Comparison of ENCODE assay signal across 5 fruit fly cellular contexts in genomic region chr3R:10849515-10849973, dm6.
A peak's percentile ranks its signal among the peaks of the same experiment; 100 is the strongest.
TF ChIP-seq lines count a peak whose summit lies in the region.

CG42394 (plus strand) TSS chr3R:10849825.

- peak; percentile 67 for TF ChIP-seq CTCF in whole organism, embryonic (GFP tag; optimal IDR thresholded peaks at IDR 0.05; lab: Kevin White, UChicago)

TF ChIP-seq in whole organism, adult, 20 proteins besides CTCF, POLR2A, EP300 and RAD21 (continues in another document):
- TF ChIP-seq cnc (optimal IDR thresholded peaks at IDR 0.05; lab: Kevin White, UChicago) (no peak), CG1620 (GFP tag; optimal IDR thresholded peaks at IDR 0.05; lab: Kevin White, UChicago) (no peak), bab1 (GFP tag; optimal IDR thresholded peaks at IDR 0.05; lab: Kevin White, UChicago) (peak; percentile 82), ovo (GFP tag; optimal IDR thresholded peaks at IDR 0.05; lab: Kevin White, UChicago) (no peak), Clk (GFP tag; optimal IDR thresholded peaks at IDR 0.05; lab: Kevin White, UChicago) (peak; percentile 11), Mnt (GFP tag; optimal IDR thresholded peaks at IDR 0.05; lab: Kevin White, UChicago) (no peak), CG11617 (GFP tag; optimal IDR thresholded peaks at IDR 0.05; lab: Kevin White, UChicago) (peak; percentile 63), Hr96 (GFP tag; optimal IDR thresholded peaks at IDR 0.05; lab: Kevin White, UChicago) (peak; percentile 40), Crg-1 (GFP tag; optimal IDR thresholded peaks at IDR 0.05; lab: Kevin White, UChicago) (no peak), tj (GFP tag; optimal IDR thresholded peaks at IDR 0.05; lab: Kevin White, UChicago) (peak; percentile 47), CG14711 (tag; optimal IDR thresholded peaks at IDR 0.05; lab: Kevin White, UChicago) (peak; percentile 81), CG5204 (GFP tag; optimal IDR thresholded peaks at IDR 0.05; lab: Kevin White, UChicago) (peak; percentile 66), cic (GFP tag; optimal IDR thresholded peaks at IDR 0.05; lab: Kevin White, UChicago) (no peak), CG33017 (tag; optimal IDR thresholded peaks at IDR 0.05; lab: Kevin White, UChicago) (peak; percentile 77), toe (GFP tag; optimal IDR thresholded peaks at IDR 0.05; lab: Kevin White, UChicago) (peak; percentile 50), kay (GFP tag; lab: Kevin White, UChicago; ENCODE audit: borderline replicate concordance) (peak; percentile 79), pad (GFP tag; optimal IDR thresholded peaks at IDR 0.05; lab: Kevin White, UChicago) (peak; percentile 37), CG7045 (GFP tag; optimal IDR thresholded peaks at IDR 0.05; lab: Kevin White, UChicago) (peak; percentile 87)

TF ChIP-seq in whole organism, embryonic, 481 proteins besides CTCF, POLR2A, EP300 and RAD21 (continues in another document):
- TF ChIP-seq repo (GFP tag; optimal IDR thresholded peaks at IDR 0.05; lab: Kevin White, UChicago) (peak; percentile 39), h (optimal IDR thresholded peaks at IDR 0.05; lab: Kevin White, UChicago) (no peak), Poxn (GFP tag; IDR thresholded peaks at IDR 0.05; lab: Robert Waterston, UW) (peak; percentile 51; the same call in 1 of the 2 replicates), BtbVII (GFP tag; optimal IDR thresholded peaks at IDR 0.05; lab: Kevin White, UChicago) (peak; percentile 97), CG1832 (GFP tag; optimal IDR thresholded peaks at IDR 0.05; lab: Kevin White, UChicago) (no peak), Ets97D (GFP tag; optimal IDR thresholded peaks at IDR 0.05; lab: Kevin White, UChicago) (peak; percentile 40), shn (GFP tag; optimal IDR thresholded peaks at IDR 0.05; lab: Kevin White, UChicago) (peak; percentile 46), hkb (optimal IDR thresholded peaks at IDR 0.05; lab: Kevin White, UChicago) (no peak), hkb (GFP tag; IDR thresholded peaks at IDR 0.05; lab: Robert Waterston, UW) (peak; percentile 97), CG6854 (GFP tag; optimal IDR thresholded peaks at IDR 0.05; lab: Kevin White, UChicago) (peak; percentile 97), emc (GFP tag; optimal IDR thresholded peaks at IDR 0.05; lab: Kevin White, UChicago) (peak; percentile 18), MBD-R2 (GFP tag; IDR thresholded peaks at IDR 0.05; lab: Robert Waterston, UW) (peak; percentile 85), trem (tag; optimal IDR thresholded peaks at IDR 0.05; lab: Kevin White, UChicago) (peak; percentile 95), CG8290 (GFP tag; optimal IDR thresholded peaks at IDR 0.05; lab: Kevin White, UChicago) (peak; percentile 87), CG8290 (tag; optimal IDR thresholded peaks at IDR 0.05; lab: Kevin White, UChicago) (peak in 1 of 2 experiments; percentile 41), CG7987 (GFP tag; optimal IDR thresholded peaks at IDR 0.05; lab: Kevin White, UChicago) (peak; percentile 93), Scr (GFP tag; IDR thresholded peaks at IDR 0.05; lab: Robert Waterston, UW; ENCODE audit: partially characterized antibody) (peak; percentile 44; the same call in 1 of the 2 replicates), CG32532 (GFP tag; IDR thresholded peaks at IDR 0.05; lab: Robert Waterston, UW) (peak; percentile 97)

TF ChIP-seq in whole organism, prepupa, 60 proteins besides CTCF, POLR2A, EP300 and RAD21 (continues in another document):
- TF ChIP-seq CG34406 (GFP tag; optimal IDR thresholded peaks at IDR 0.05; lab: Kevin White, UChicago): peak; percentile 90
- peak; percentile 87 for TF ChIP-seq dsx (GFP tag; optimal IDR thresholded peaks at IDR 0.05; lab: Kevin White, UChicago; ENCODE audit: poor library complexity, severe bottlenecking)
- peak; percentile 78 for TF ChIP-seq fd59A (GFP tag; optimal IDR thresholded peaks at IDR 0.05; lab: Kevin White, UChicago)
- TF ChIP-seq achi (GFP tag; optimal IDR thresholded peaks at IDR 0.05; lab: Kevin White, UChicago): peak; percentile 92
- peak; percentile 97 for TF ChIP-seq CG15336 (GFP tag; IDR thresholded peaks at IDR 0.05; lab: Robert Waterston, UW)
- TF ChIP-seq CG6163 (GFP tag; IDR thresholded peaks at IDR 0.05; lab: Robert Waterston, UW): peak; percentile 95
- TF ChIP-seq CG8119 (GFP tag; IDR thresholded peaks at IDR 0.05; lab: Robert Waterston, UW): peak; percentile 96
- TF ChIP-seq Eip78C (GFP tag; lab: Kevin White, UChicago): peak; percentile 97
- peak; percentile 71 for TF ChIP-seq CG11902 (GFP tag; optimal IDR thresholded peaks at IDR 0.05; lab: Kevin White, UChicago)
- peak; percentile 86 for TF ChIP-seq Eip75B (GFP tag; optimal IDR thresholded peaks at IDR 0.05; lab: Kevin White, UChicago)
- peak; percentile 93 for TF ChIP-seq Lpt (GFP tag; optimal IDR thresholded peaks at IDR 0.05; lab: Kevin White, UChicago)
- peak; percentile 96 for TF ChIP-seq CG32006 (GFP tag; optimal IDR thresholded peaks at IDR 0.05; lab: Kevin White, UChicago)
- TF ChIP-seq Gug (GFP tag; IDR thresholded peaks at IDR 0.05; lab: Robert Waterston, UW): peak; percentile 94
- peak; percentile 80 for TF ChIP-seq vri (GFP tag; optimal IDR thresholded peaks at IDR 0.05; lab: Kevin White, UChicago)
- TF ChIP-seq cyc (GFP tag; optimal IDR thresholded peaks at IDR 0.05; lab: Kevin White, UChicago): peak; percentile 77
- TF ChIP-seq Sox15 (GFP tag; optimal IDR thresholded peaks at IDR 0.05; lab: Kevin White, UChicago): peak; percentile 55
- TF ChIP-seq Smox (GFP tag; optimal IDR thresholded peaks at IDR 0.05; lab: Kevin White, UChicago): peak; percentile 90
- peak; percentile 92 for TF ChIP-seq OdsH (GFP tag; optimal IDR thresholded peaks at IDR 0.05; lab: Kevin White, UChicago)
- peak; percentile 89 for TF ChIP-seq pdm3 (GFP tag; optimal IDR thresholded peaks at IDR 0.05; lab: Kevin White, UChicago)

TF ChIP-seq in whole organism, pupa, 21 proteins besides CTCF, POLR2A, EP300 and RAD21:
- peak; percentile 93 for TF ChIP-seq Pif1B (GFP tag; optimal IDR thresholded peaks at IDR 0.05; lab: Kevin White, UChicago)
- TF ChIP-seq Snoo (tag; optimal IDR thresholded peaks at IDR 0.05; lab: Kevin White, UChicago): peak; percentile 95
- peak; percentile 62 for TF ChIP-seq CG13204 (GFP tag; optimal IDR thresholded peaks at IDR 0.05; lab: Kevin White, UChicago)
- peak; percentile 80 for TF ChIP-seq gl (tag; optimal IDR thresholded peaks at IDR 0.05; lab: Kevin White, UChicago)
- peak; percentile 98 for TF ChIP-seq D1 (tag; optimal IDR thresholded peaks at IDR 0.05; lab: Kevin White, UChicago)
- peak; percentile 91 for TF ChIP-seq CG15710 (tag; optimal IDR thresholded peaks at IDR 0.05; lab: Kevin White, UChicago)
- TF ChIP-seq CG10348 (GFP tag; IDR thresholded peaks at IDR 0.05; lab: Robert Waterston, UW): peak; percentile 52
- peak; percentile 98 for TF ChIP-seq CG17806 (tag; optimal IDR thresholded peaks at IDR 0.05; lab: Kevin White, UChicago)
- peak; percentile 76 for TF ChIP-seq EcR (GFP tag; optimal IDR thresholded peaks at IDR 0.05; lab: Kevin White, UChicago)
- TF ChIP-seq CG8159 (tag; optimal IDR thresholded peaks at IDR 0.05; lab: Kevin White, UChicago): peak; percentile 97
- TF ChIP-seq Ets98B (GFP tag; IDR thresholded peaks at IDR 0.05; lab: Robert Waterston, UW): peak; percentile 94
- peak; percentile 98 for TF ChIP-seq CG9948 (tag; optimal IDR thresholded peaks at IDR 0.05; lab: Kevin White, UChicago)
- TF ChIP-seq fd96Ca (GFP tag; IDR thresholded peaks at IDR 0.05; lab: Robert Waterston, UW): peak; percentile 88; the same call in 2 of the 3 replicates
- peak; percentile 95 for TF ChIP-seq CG4496 (GFP tag; IDR thresholded peaks at IDR 0.05; lab: Robert Waterston, UW)
- TF ChIP-seq CG34367 (tag; optimal IDR thresholded peaks at IDR 0.05; lab: Kevin White, UChicago): peak; percentile 91
- TF ChIP-seq CG32121 (GFP tag; IDR thresholded peaks at IDR 0.05; lab: Robert Waterston, UW): peak; percentile 95
- TF ChIP-seq Pif1A (GFP tag; optimal IDR thresholded peaks at IDR 0.05; lab: Kevin White, UChicago): peak; percentile 85
- TF ChIP-seq CG8301 (tag; optimal IDR thresholded peaks at IDR 0.05; lab: Kevin White, UChicago): peak; percentile 96
- TF ChIP-seq rn (GFP tag; IDR thresholded peaks at IDR 0.05; lab: Robert Waterston, UW): peak; percentile 83
- peak; percentile 90 for TF ChIP-seq CG12605 (GFP tag; IDR thresholded peaks at IDR 0.05; lab: Robert Waterston, UW)
- peak; percentile 99 for TF ChIP-seq CG14655 (GFP tag; optimal IDR thresholded peaks at IDR 0.05; lab: Kevin White, UChicago)

TF ChIP-seq in whole organism, wandering third instar larva, 38 proteins besides CTCF, POLR2A, EP300 and RAD21 (continues in another document):
- TF ChIP-seq HLH106 (tag; optimal IDR thresholded peaks at IDR 0.05; lab: Kevin White, UChicago) (peak; percentile 93), Hnf4 (GFP tag; optimal IDR thresholded peaks at IDR 0.05; lab: Kevin White, UChicago) (peak; percentile 68), GATAd (GFP tag; optimal IDR thresholded peaks at IDR 0.05; lab: Kevin White, UChicago) (no peak), Myc (optimal IDR thresholded peaks at IDR 0.05; lab: Kevin White, UChicago) (no peak), tai (GFP tag; optimal IDR thresholded peaks at IDR 0.05; lab: Kevin White, UChicago) (no peak), brk (GFP tag; optimal IDR thresholded peaks at IDR 0.05; lab: Kevin White, UChicago) (peak; percentile 77), CrebA (GFP tag; optimal IDR thresholded peaks at IDR 0.05; lab: Kevin White, UChicago; ENCODE audit: borderline replicate concordance) (no peak), CG9705 (GFP tag; optimal IDR thresholded peaks at IDR 0.05; lab: Kevin White, UChicago) (peak; percentile 70), OdsH (GFP tag; optimal IDR thresholded peaks at IDR 0.05; lab: Kevin White, UChicago) (peak; percentile 88), br (GFP tag; optimal IDR thresholded peaks at IDR 0.05; lab: Kevin White, UChicago) (peak; percentile 72), Jra (GFP tag; optimal IDR thresholded peaks at IDR 0.05; lab: Kevin White, UChicago) (no peak), sv (GFP tag; optimal IDR thresholded peaks at IDR 0.05; lab: Kevin White, UChicago) (peak; percentile 87), Dfd (GFP tag; optimal IDR thresholded peaks at IDR 0.05; lab: Kevin White, UChicago) (no peak), CG32264 (GFP tag; optimal IDR thresholded peaks at IDR 0.05; lab: Kevin White, UChicago) (no peak), Hr78 (GFP tag; optimal IDR thresholded peaks at IDR 0.05; lab: Kevin White, UChicago) (no peak), dsf (GFP tag; optimal IDR thresholded peaks at IDR 0.05; lab: Kevin White, UChicago; ENCODE audit: borderline replicate concordance) (no peak), Vsx2 (GFP tag; optimal IDR thresholded peaks at IDR 0.05; lab: Kevin White, UChicago; ENCODE audit: partially characterized antibody) (no peak), Mio (GFP tag; optimal IDR thresholded peaks at IDR 0.05; lab: Kevin White, UChicago) (no peak), Sp1 (GFP tag; optimal IDR thresholded peaks at IDR 0.05; lab: Kevin White, UChicago) (peak; percentile 92), ey (GFP tag; optimal IDR thresholded peaks at IDR 0.05; lab: Kevin White, UChicago) (peak; percentile 70), pan (optimal IDR thresholded peaks at IDR 0.05; lab: Kevin White, UChicago) (no peak), Hr83 (GFP tag; optimal IDR thresholded peaks at IDR 0.05; lab: Kevin White, UChicago; ENCODE audit: poor library complexity, severe bottlenecking) (peak; percentile 66), h (GFP tag; optimal IDR thresholded peaks at IDR 0.05; lab: Kevin White, UChicago) (peak; percentile 90), Abd-B (GFP tag; optimal IDR thresholded peaks at IDR 0.05; lab: Kevin White, UChicago) (no peak)
